Fruit fly (Drosophila melanogaster) S2 (cell line): Measurements from ENCODE around the gene wkd.

Experiments
- CG8478 ChIP-seq: fragments of >200 bp; optimal IDR thresholded peaks from 2 replicates; lab custom pipeline; 2018
- CTCF ChIP-seq, 2 experiments: fragments of >200 bp; optimal IDR thresholded peaks; 2 replicates each; lab custom pipeline; 2018

The wkd gene

dm6 chr3R:11568873-11569450, 12.4 kb upstream of the wkd start, which contains the start of gene Mrp4:
TSS of gene Mrp4 (plus strand) at chr3R:11569250.
- TF ChIP-seq CTCF (optimal IDR thresholded peaks at IDR 0.05; lab: Kevin White, UChicago) (no peak), CG8478 (lab: Kevin White, UChicago) (no peak)

dm6 chr3R:11569993-11570392, 11.4 kb upstream of the wkd start:
- TF ChIP-seq CG8478 (lab: Kevin White, UChicago) (no peak), CTCF (optimal IDR thresholded peaks at IDR 0.05; lab: Kevin White, UChicago) (no peak)

dm6 chr3R:11571408-11571807, 10.0 kb upstream of the wkd start:
- TF ChIP-seq CTCF (optimal IDR thresholded peaks at IDR 0.05; lab: Kevin White, UChicago) (no peak), CG8478 (lab: Kevin White, UChicago) (no peak)

- TF ChIP-seq CG8478 (lab: Kevin White, UChicago) (no peak), CTCF (optimal IDR thresholded peaks at IDR 0.05; lab: Kevin White, UChicago) (no peak)
Observed at dm6 chr3R:11578645-11579044, 2.7 kb upstream of the wkd start, which contains the start of the genes CG6790 and CG5342. TSS of gene CG6790 (minus strand) at chr3R:11578745. TSS of gene CG5342 (plus strand) at chr3R:11578826.

- TF ChIP-seq CTCF (optimal IDR thresholded peaks at IDR 0.05; lab: Kevin White, UChicago), result no peak
Observed at dm6 chr3R:11582253-11582589, 845 bp downstream of the wkd start.

dm6 chr3R:11589764-11590358, 8.5 kb downstream of the wkd start, which contains the start of gene CG6791:
TSS of gene CG6791 (minus strand) at chr3R:11590146.
- TF ChIP-seq CTCF (optimal IDR thresholded peaks at IDR 0.05; lab: Kevin White, UChicago), result peak; percentile 54 to 61
- no peak for TF ChIP-seq CG8478 (lab: Kevin White, UChicago)

- TF ChIP-seq CG8478 (lab: Kevin White, UChicago) (no peak), CTCF (optimal IDR thresholded peaks at IDR 0.05; lab: Kevin White, UChicago) (no peak)
Observed at dm6 chr3R:11595523-11595922, 14.1 kb downstream of the wkd start.

dm6 chr3R:11603136-11603535, 21.8 kb downstream of the wkd start:
- TF ChIP-seq CG8478 (lab: Kevin White, UChicago), result no peak
- TF ChIP-seq CTCF (optimal IDR thresholded peaks at IDR 0.05; lab: Kevin White, UChicago), result no peak

dm6 chr3R:11604654-11605436, 23.5 kb downstream of the wkd start:
- TF ChIP-seq CTCF (optimal IDR thresholded peaks at IDR 0.05; lab: Kevin White, UChicago) (no peak), CG8478 (lab: Kevin White, UChicago) (no peak)

dm6 chr3R:11606679-11607078, 25.3 kb downstream of the wkd start:
- TF ChIP-seq CTCF (optimal IDR thresholded peaks at IDR 0.05; lab: Kevin White, UChicago), result no peak
- TF ChIP-seq CG8478 (lab: Kevin White, UChicago), result no peak

- no peak for TF ChIP-seq CG8478 (lab: Kevin White, UChicago)
- TF ChIP-seq CTCF (optimal IDR thresholded peaks at IDR 0.05; lab: Kevin White, UChicago), result no peak
Observed at dm6 chr3R:11612467-11612866, 31.1 kb downstream of the wkd start.

dm6 chr3R:11613252-11614036, 32.1 kb downstream of the wkd start:
- no peak for TF ChIP-seq CG8478 (lab: Kevin White, UChicago)
- peak; percentile 95 to 98 for TF ChIP-seq CTCF (optimal IDR thresholded peaks at IDR 0.05; lab: Kevin White, UChicago)

dm6 chr3R:11614107-11614506, 32.7 kb downstream of the wkd start:
- TF ChIP-seq CTCF (optimal IDR thresholded peaks at IDR 0.05; lab: Kevin White, UChicago) (no peak), CG8478 (lab: Kevin White, UChicago) (no peak)

dm6 chr3R:11614507-11614906, 33.1 kb downstream of the wkd start:
- TF ChIP-seq CTCF (optimal IDR thresholded peaks at IDR 0.05; lab: Kevin White, UChicago) (no peak), CG8478 (lab: Kevin White, UChicago) (no peak)
